Worm (Caenorhabditis elegans): ENCODE results near the gene spp-21.

DNA sequence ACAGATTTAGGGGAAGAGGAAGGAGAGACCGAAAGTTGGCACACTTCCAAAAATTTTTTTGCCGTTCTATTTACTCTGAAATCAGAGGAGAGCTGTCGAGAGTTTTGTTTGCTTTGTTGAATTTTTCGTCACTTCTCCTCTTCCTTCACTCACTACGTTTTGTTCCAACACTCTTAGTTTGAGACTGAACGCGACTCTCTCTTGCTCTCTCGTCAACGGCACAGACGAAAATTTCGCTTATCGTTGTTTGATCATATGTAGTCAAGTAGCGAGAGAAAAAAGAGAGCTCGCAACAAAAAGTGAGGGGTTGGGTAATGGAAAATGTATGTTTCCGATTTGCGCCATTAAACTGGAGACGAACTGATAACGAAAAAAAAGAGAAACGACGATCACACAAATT lies 7.3 kb upstream of the spp-21 start:
- TF ChIP-seq ztf-11 (tag; optimal IDR thresholded peaks at IDR 0.05) (no peak), hpl-2 (GFP tag; optimal IDR thresholded peaks at IDR 0.05) (no peak), unc-62 (GFP tag; optimal IDR thresholded peaks at IDR 0.05) (no peak), pqm-1 (tag; optimal IDR thresholded peaks at IDR 0.05) (peak; percentile 42), C04F5.9 (tag; optimal IDR thresholded peaks at IDR 0.05) (no peak), elt-2 (tag; optimal IDR thresholded peaks at IDR 0.05) (peak; percentile 72), ceh-90 (tag; optimal IDR thresholded peaks at IDR 0.05) (no peak), dpl-1 (GFP tag; optimal IDR thresholded peaks at IDR 0.05) (no peak), ceh-8 (GFP tag; optimal IDR thresholded peaks at IDR 0.05) (no peak), lsy-2 (tag; optimal IDR thresholded peaks at IDR 0.05) (peak in 1 of 2 experiments; percentile 27), unc-130 (tag; optimal IDR thresholded peaks at IDR 0.05) (no peak), fkh-4 (tag; optimal IDR thresholded peaks at IDR 0.05; ENCODE audit: borderline replicate concordance) (no peak), tbx-2 (tag; optimal IDR thresholded peaks at IDR 0.05) (peak; percentile 60), nhr-237 (tag; optimal IDR thresholded peaks at IDR 0.05) (no peak)
